Worm (Caenorhabditis elegans) whole organism, L4 larva: Measurements from ENCODE around the gene T21C12.8.

ENCODE experiments used
- egl-43 ChIP-seq: fragments of 200-800 bp; sonication (Bioruptor generic); IDR thresholded peaks from 2 replicates; pipeline ENCODE4 v1.3.6; 2022; ENCODE audit warnings: missing genetic modification reagents, missing genetic modification characterization, missing compliant biosample characterization
- fos-1 ChIP-seq: fragments of 150-350 bp; optimal IDR thresholded peaks from 2 replicates; lab custom pipeline; 2014; ENCODE audit warnings: missing biosample characterization, missing genetic modification characterization
- nhr-11 ChIP-seq: fragments of 150-350 bp; optimal IDR thresholded peaks from 2 replicates; lab custom pipeline; 2014; ENCODE audit warnings: missing biosample characterization, missing genetic modification characterization
- nhr-237 ChIP-seq: sonication (generic microtip); optimal IDR thresholded peaks from 2 replicates; lab custom pipeline; 2017; ENCODE audit warnings: missing biosample characterization, missing genetic modification characterization
- nhr-48 ChIP-seq: sonication (generic microtip); optimal IDR thresholded peaks from 2 replicates; lab custom pipeline; 2016; ENCODE audit warnings: mild to moderate bottlenecking, missing genetic modification characterization, missing compliant biosample characterization
- tag-97 ChIP-seq: fragments of 200-800 bp; sonication (Bioruptor generic); IDR thresholded peaks from 2 replicates; pipeline ENCODE4 v1.3.6; 2022; ENCODE audit warnings: missing genetic modification characterization, missing compliant biosample characterization
- ztf-11 ChIP-seq: fragments of 150-350 bp; optimal IDR thresholded peaks from 2 replicates; lab custom pipeline; 2014; ENCODE audit warnings: missing biosample characterization, missing genetic modification characterization

DNA sequence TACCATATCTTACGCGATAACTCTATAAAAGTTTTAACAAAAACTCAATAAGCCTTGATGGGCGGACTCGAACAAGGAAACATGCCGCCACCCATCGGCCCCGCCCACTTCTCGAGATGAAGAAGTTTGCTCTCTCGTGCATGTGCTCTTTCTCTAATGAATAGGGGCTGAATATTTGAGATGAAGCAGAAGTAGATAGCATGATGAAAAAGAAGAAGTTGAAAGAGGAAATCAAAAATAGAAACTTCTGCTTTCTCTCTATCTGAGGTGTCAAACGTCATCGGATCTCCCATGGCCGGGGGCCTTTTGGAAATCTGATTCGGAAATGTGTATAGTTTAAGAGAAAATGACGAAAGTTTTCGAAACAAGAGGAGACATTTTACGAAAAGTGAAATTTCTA is 26.0 kb upstream of the T21C12.8 start:
- TF ChIP-seq nhr-11 (tag; lab: Kevin White, UChicago) (no peak), egl-43 (GFP tag; lab: Robert Waterston, UW) (no peak), nhr-237 (no peak), fos-1 (no peak), tag-97 (GFP tag; lab: Robert Waterston, UW) (no peak), nhr-48 (tag; lab: Kevin White, UChicago) (no peak), ztf-11 (tag; lab: Kevin White, UChicago) (no peak)
